Worm (Caenorhabditis elegans) whole organism, young adult: ENCODE measurements around the gene T26H5.8.
A peak's percentile ranks its signal among the peaks of the same experiment; 100 is the strongest.

Experiments used
- B0261.1 ChIP-seq: sonication (generic microtip); optimal IDR thresholded peaks from 2 replicates; lab custom pipeline; 2016; ENCODE audit warnings: mild to moderate bottlenecking, missing genetic modification characterization, moderate library complexity, missing compliant biosample characterization
- F10E7.11 ChIP-seq: sonication (generic microtip); optimal IDR thresholded peaks from 2 replicates; lab custom pipeline; 2017; ENCODE audit warnings: mild to moderate bottlenecking, missing genetic modification characterization, moderate library complexity, missing compliant biosample characterization
- F57C9.4 ChIP-seq: sonication (generic microtip); optimal IDR thresholded peaks from 2 replicates; lab custom pipeline; 2017; ENCODE audit warnings: mild to moderate bottlenecking, missing genetic modification characterization, missing compliant biosample characterization
- K12H6.12 ChIP-seq: fragments of 200-800 bp; sonication (Bioruptor generic); optimal IDR thresholded peaks from 2 replicates; lab custom pipeline; 2018; ENCODE audit warnings: mild to moderate bottlenecking, missing genetic modification characterization, missing compliant biosample characterization
- T07F8.4 ChIP-seq: sonication (generic microtip); optimal IDR thresholded peaks from 2 replicates; lab custom pipeline; 2016; ENCODE audit warnings: mild to moderate bottlenecking, missing genetic modification characterization, moderate library complexity, missing compliant biosample characterization
- T26A5.8 ChIP-seq: sonication (generic microtip); optimal IDR thresholded peaks from 2 replicates; lab custom pipeline; 2016; ENCODE audit warnings: missing genetic modification characterization, missing compliant biosample characterization
- Y56A3A.18 ChIP-seq: fragments of 200-800 bp; sonication (Bioruptor generic); IDR thresholded peaks from 2 replicates; pipeline ENCODE4 v1.3.6; 2022; ENCODE audit warnings: missing genetic modification reagents, missing genetic modification characterization, missing compliant biosample characterization
- Y95B8A.8 ChIP-seq: fragments of 200-800 bp; sonication (Bioruptor generic); IDR thresholded peaks from 2 replicates; pipeline ENCODE4 v1.3.6; 2022; ENCODE audit warnings: missing genetic modification reagents, missing genetic modification characterization, missing compliant biosample characterization
- ama-1 ChIP-seq, 3 experiments: fragments of 150-350 bp in 1 of 3; sonication (generic microtip) in 2 of 3; optimal IDR thresholded peaks; 2 replicates each; lab custom pipeline; 2014 to 2018; ENCODE audit warnings: missing biosample characterization in 2 of 3, missing genetic modification characterization in 2 of 3, missing genetic modification reagents in 2 of 3
- aptf-3 ChIP-seq: fragments of 200-800 bp; sonication (Bioruptor generic); IDR thresholded peaks from 2 replicates; pipeline ENCODE4 v1.3.6; 2022; ENCODE audit warnings: missing genetic modification characterization, missing compliant biosample characterization
- atf-7 ChIP-seq: sonication (generic microtip); optimal IDR thresholded peaks from 2 replicates; lab custom pipeline; 2017; ENCODE audit warnings: mild to moderate bottlenecking, missing genetic modification characterization, missing compliant biosample characterization
- attf-5 ChIP-seq: fragments of 200-800 bp; sonication (Bioruptor generic); optimal IDR thresholded peaks from 2 replicates; lab custom pipeline; 2018; ENCODE audit warnings: mild to moderate bottlenecking, missing genetic modification characterization, missing compliant biosample characterization
- attf-6 ChIP-seq: fragments of 200-800 bp; sonication (Bioruptor generic); IDR thresholded peaks from 2 replicates; pipeline ENCODE4 v1.3.6; 2022; ENCODE audit warnings: missing genetic modification reagents, missing genetic modification characterization, missing compliant biosample characterization
- cebp-1 ChIP-seq, 2 experiments: fragments of 200-800 bp in 1 of 2; sonication (Bioruptor generic) in 1 of 2; sonication (generic microtip) in 1 of 2; IDR thresholded peaks in 1 of 2; optimal IDR thresholded peaks in 1 of 2; 2 replicates each; pipeline versions ENCODE4 v1.3.6 to Lab custom; 2017 to 2022; ENCODE audit warnings: missing compliant biosample characterization in 2 of 2, missing genetic modification characterization in 2 of 2, mild to moderate bottlenecking in 1 of 2, missing genetic modification reagents in 1 of 2, moderate library complexity in 1 of 2
- ceh-40 ChIP-seq: fragments of 200-800 bp; sonication (Bioruptor generic); IDR thresholded peaks from 2 replicates; pipeline ENCODE4 v1.3.6; 2022; ENCODE audit warnings: missing genetic modification characterization, missing compliant biosample characterization
- die-1 ChIP-seq: sonication (generic microtip); optimal IDR thresholded peaks from 2 replicates; lab custom pipeline; 2016; ENCODE audit warnings: missing genotype, mild to moderate bottlenecking, missing genetic modification characterization, missing compliant biosample characterization
- dox-1 ChIP-seq: fragments of 200-800 bp; sonication (Bioruptor generic); IDR thresholded peaks from 2 replicates; pipeline ENCODE4 v1.3.6; 2022; ENCODE audit warnings: missing genetic modification reagents, missing genetic modification characterization, missing compliant biosample characterization
- egrh-3 ChIP-seq: fragments of 200-800 bp; sonication (Bioruptor generic); IDR thresholded peaks from 2 replicates; pipeline ENCODE4 v1.3.6; 2022; ENCODE audit warnings: missing genetic modification reagents, missing genetic modification characterization, missing compliant biosample characterization
- ekl-4 ChIP-seq: fragments of 200-800 bp; sonication (Bioruptor generic); IDR thresholded peaks from 2 replicates; pipeline ENCODE4 v1.3.6; 2022; ENCODE audit warnings: missing genetic modification reagents, missing genetic modification characterization, missing compliant biosample characterization
- hlh-12 ChIP-seq: sonication (generic microtip); optimal IDR thresholded peaks from 2 replicates; lab custom pipeline; 2016; ENCODE audit warnings: missing genetic modification characterization, missing compliant biosample characterization
- hmg-1.2 ChIP-seq: fragments of 200-800 bp; sonication (Bioruptor generic); IDR thresholded peaks from 2 replicates; pipeline ENCODE4 v1.3.6; 2022; ENCODE audit warnings: missing genetic modification reagents, missing genetic modification characterization, missing compliant biosample characterization
- hmg-20 ChIP-seq: fragments of 200-800 bp; sonication (Bioruptor generic); IDR thresholded peaks from 2 replicates; pipeline ENCODE4 v1.3.6; 2022; ENCODE audit warnings: missing genetic modification reagents, missing genetic modification characterization, missing compliant biosample characterization
- hsf-1 ChIP-seq: fragments of 200-800 bp; sonication (Bioruptor generic); IDR thresholded peaks from 2 replicates; pipeline ENCODE4 v1.3.6; 2022; ENCODE audit warnings: missing genetic modification reagents, missing genetic modification characterization, missing compliant biosample characterization
- lag-1 ChIP-seq: fragments of 200-800 bp; sonication (Bioruptor generic); IDR thresholded peaks from 2 replicates; pipeline ENCODE4 v1.3.6; 2022; ENCODE audit warnings: missing genetic modification reagents, missing genetic modification characterization, missing compliant biosample characterization
- lin-26 ChIP-seq: fragments of 200-800 bp; sonication (Bioruptor generic); IDR thresholded peaks from 2 replicates; pipeline ENCODE4 v1.3.6; 2022; ENCODE audit warnings: missing genetic modification reagents, missing genetic modification characterization, missing compliant biosample characterization
- lin-35 ChIP-seq, 3 experiments: fragments of 150-350 bp in 2 of 3; sonication (generic microtip) in 1 of 3; optimal IDR thresholded peaks; 2 replicates each; lab custom pipeline; 2014 to 2018; ENCODE audit warnings: missing biosample characterization in 3 of 3, missing genetic modification characterization in 3 of 3, missing genetic modification reagents in 3 of 3
- lsy-27 ChIP-seq: sonication (generic microtip); optimal IDR thresholded peaks from 2 replicates; lab custom pipeline; 2017; ENCODE audit warnings: missing genetic modification characterization, mild to moderate bottlenecking, missing compliant biosample characterization, antibody characterized with exemption, missing genotype, borderline replicate concordance; ENCODE audit not compliant: insufficient read depth
- madf-10 ChIP-seq: sonication (generic microtip); optimal IDR thresholded peaks from 2 replicates; lab custom pipeline; 2016; ENCODE audit warnings: mild to moderate bottlenecking, missing genetic modification characterization, missing compliant biosample characterization
- madf-6 ChIP-seq: fragments of 200-800 bp; sonication (Bioruptor generic); IDR thresholded peaks from 2 replicates; pipeline ENCODE4 v1.3.6; 2022; ENCODE audit warnings: missing genetic modification reagents, missing genetic modification characterization, missing compliant biosample characterization
- mcd-1 ChIP-seq: fragments of 200-800 bp; sonication (Bioruptor generic); IDR thresholded peaks from 2 replicates; pipeline ENCODE4 v1.3.6; 2022; ENCODE audit warnings: missing genetic modification reagents, missing genetic modification characterization, missing compliant biosample characterization
- nfya-1 ChIP-seq: sonication (generic microtip); optimal IDR thresholded peaks from 2 replicates; lab custom pipeline; 2017; ENCODE audit warnings: antibody characterized with exemption, missing compliant biosample characterization, missing genetic modification characterization, borderline replicate concordance; ENCODE audit not compliant: insufficient read depth
- pbrm-1 ChIP-seq: fragments of 200-800 bp; sonication (Bioruptor generic); IDR thresholded peaks from 2 replicates; pipeline ENCODE4 v1.3.6; 2022; ENCODE audit warnings: missing genetic modification reagents, missing genetic modification characterization, missing compliant biosample characterization
- repo-1 ChIP-seq: sonication (generic microtip); optimal IDR thresholded peaks from 2 replicates; lab custom pipeline; 2017; ENCODE audit warnings: mild to moderate bottlenecking, missing genetic modification characterization, missing compliant biosample characterization
- rpc-1 ChIP-seq, 2 experiments: fragments of 150-350 bp in 1 of 2; sonication (generic microtip) in 1 of 2; optimal IDR thresholded peaks; 2 replicates each; lab custom pipeline; 2014 to 2018; ENCODE audit warnings: missing biosample characterization in 1 of 2, missing genetic modification characterization in 1 of 2, missing genetic modification reagents in 1 of 2, missing genotype in 1 of 2
- snpc-4 ChIP-seq, 5 experiments: fragments of 150-350 bp in 1 of 5; sonication (generic microtip) in 4 of 5; optimal IDR thresholded peaks; 2 replicates each; lab custom pipeline; 2014 to 2018; ENCODE audit warnings: missing genetic modification characterization in 5 of 5, missing biosample characterization in 3 of 5, antibody characterized with exemption in 2 of 5, mild to moderate bottlenecking in 2 of 5, missing compliant biosample characterization in 2 of 5, missing genotype in 2 of 5, moderate library complexity in 2 of 5, missing genetic modification reagents in 1 of 5
- tbp1 ChIP-seq: fragments of 200-800 bp; sonication (Bioruptor generic); optimal IDR thresholded peaks from 2 replicates; lab custom pipeline; 2018; ENCODE audit warnings: mild to moderate bottlenecking, missing genetic modification characterization, missing compliant biosample characterization
- tbx-9 ChIP-seq: sonication (generic microtip); optimal IDR thresholded peaks from 2 replicates; lab custom pipeline; 2016; ENCODE audit warnings: borderline replicate concordance, missing genetic modification characterization, inconsistent platforms, missing compliant biosample characterization
- tlf-1 ChIP-seq: fragments of 200-800 bp; sonication (Bioruptor generic); optimal IDR thresholded peaks from 2 replicates; lab custom pipeline; 2018; ENCODE audit warnings: mild to moderate bottlenecking, missing genetic modification characterization, missing compliant biosample characterization
- xnd-1 ChIP-seq: sonication (generic microtip); optimal IDR thresholded peaks from 2 replicates; lab custom pipeline; 2016; ENCODE audit warnings: missing genotype, missing genetic modification reagents, missing genetic modification characterization, missing compliant biosample characterization
- ztf-18 ChIP-seq: sonication (generic microtip); optimal IDR thresholded peaks from 2 replicates; lab custom pipeline; 2016; ENCODE audit warnings: missing genotype, mild to moderate bottlenecking, missing genetic modification characterization, missing compliant biosample characterization
- ztf-22 ChIP-seq: fragments of 200-800 bp; sonication (Bioruptor generic); optimal IDR thresholded peaks from 2 replicates; lab custom pipeline; 2018; ENCODE audit warnings: mild to moderate bottlenecking, missing genetic modification characterization, moderate library complexity, missing compliant biosample characterization
- ztf-25 ChIP-seq: fragments of 200-800 bp; sonication (Bioruptor generic); IDR thresholded peaks from 2 replicates; pipeline ENCODE4 v1.3.6; 2022; ENCODE audit warnings: missing genetic modification reagents, missing genetic modification characterization, missing compliant biosample characterization
- ztf-26 ChIP-seq: sonication (generic microtip); optimal IDR thresholded peaks from 2 replicates; lab custom pipeline; 2017; ENCODE audit warnings: missing genetic modification characterization, missing compliant biosample characterization
- ztf-28 ChIP-seq: fragments of 200-800 bp; sonication (Bioruptor generic); IDR thresholded peaks from 2 replicates; pipeline ENCODE4 v1.3.6; 2022; ENCODE audit warnings: missing genetic modification reagents, missing genetic modification characterization, missing compliant biosample characterization
- ztf-6 ChIP-seq: fragments of 200-800 bp; sonication (Bioruptor generic); IDR thresholded peaks from 2 replicates; pipeline ENCODE4 v1.3.6; 2022; ENCODE audit warnings: missing genetic modification reagents, missing genetic modification characterization, missing compliant biosample characterization

The T26H5.8 gene

DNA sequence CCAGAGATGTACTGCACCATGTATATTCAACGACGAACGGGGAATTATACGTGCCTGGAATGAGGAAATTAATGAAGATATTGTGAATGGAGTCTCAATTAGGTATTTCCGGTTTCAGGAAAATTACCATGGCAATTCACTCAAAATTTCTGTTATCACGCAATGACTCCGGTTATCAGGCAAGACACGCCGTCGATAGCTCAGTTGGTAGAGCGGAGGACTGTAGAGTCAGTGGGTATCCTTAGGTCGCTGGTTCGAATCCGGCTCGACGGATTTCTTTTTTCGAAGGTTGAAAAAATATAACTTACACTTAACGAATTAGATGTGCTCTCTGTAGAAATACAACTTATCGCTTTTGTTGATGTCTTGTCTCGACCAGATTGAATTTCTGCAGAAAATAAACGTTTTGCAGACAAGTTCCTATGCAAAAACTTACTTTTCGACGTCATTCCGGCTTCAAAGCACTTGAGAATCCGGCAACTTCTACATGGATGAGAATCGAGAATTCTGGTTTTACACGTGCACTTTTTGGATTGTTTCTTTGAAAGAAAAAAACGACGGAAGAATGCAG, 48.1 kb upstream of the T26H5.8 start (continued):
- TF ChIP-seq rpc-1 (optimal IDR thresholded peaks at IDR 0.05; lab: Kevin White, UChicago): peak; percentile 60
- TF ChIP-seq rpc-1 (tag; optimal IDR thresholded peaks at IDR 0.05; lab: Kevin White, UChicago): peak; percentile 76
- TF ChIP-seq attf-6 (GFP tag; lab: Robert Waterston, UW): no peak
- TF ChIP-seq die-1 (tag; lab: Kevin White, UChicago): peak; percentile 59
- TF ChIP-seq repo-1 (tag; lab: Kevin White, UChicago): no peak
- no peak for TF ChIP-seq tbx-9 (tag; lab: Kevin White, UChicago)
- no peak for TF ChIP-seq ama-1 (optimal IDR thresholded peaks at IDR 0.05; lab: Kevin White, UChicago)
- TF ChIP-seq ama-1 (GFP tag; optimal IDR thresholded peaks at IDR 0.05; lab: Kevin White, UChicago): peak in 1 of 2 experiments; percentile 47
- TF ChIP-seq madf-6: peak; percentile 40; the same call in 1 of the 2 replicates
- peak; percentile 72 for TF ChIP-seq lin-26 (GFP tag; lab: Robert Waterston, UW)
- TF ChIP-seq lsy-27 (tag; lab: Kevin White, UChicago): no peak
- peak; percentile 29 for TF ChIP-seq ztf-18 (tag; lab: Kevin White, UChicago)
- no peak for TF ChIP-seq ekl-4 (GFP tag; lab: Robert Waterston, UW)
- no peak for TF ChIP-seq attf-5
- TF ChIP-seq ztf-28 (GFP tag; lab: Robert Waterston, UW): no peak
- TF ChIP-seq K12H6.12 (tag; lab: Kevin White, UChicago): no peak
- no peak for TF ChIP-seq nfya-1 (tag; lab: Kevin White, UChicago)
- TF ChIP-seq tbp1 (GFP tag; lab: Kevin White, UChicago): peak; percentile 86
- TF ChIP-seq Y95B8A.8: no peak
- TF ChIP-seq xnd-1: no peak
- no peak for TF ChIP-seq hlh-12 (tag; lab: Kevin White, UChicago)
- 0 out of 2 replicates have a peak, but pooled peaks have one; percentile 42 for TF ChIP-seq hsf-1
- no peak for TF ChIP-seq ztf-26 (tag; lab: Kevin White, UChicago)
- no peak for TF ChIP-seq ztf-6 (GFP tag; lab: Robert Waterston, UW)
- TF ChIP-seq Y56A3A.18 (GFP tag; lab: Robert Waterston, UW): no peak
- TF ChIP-seq hmg-20 (GFP tag; lab: Robert Waterston, UW): no peak
- no peak for TF ChIP-seq T26A5.8 (tag; lab: Kevin White, UChicago)
- TF ChIP-seq snpc-4 (GFP tag; optimal IDR thresholded peaks at IDR 0.05; lab: Kevin White, UChicago): peak; percentile 11
- TF ChIP-seq snpc-4 (tag; optimal IDR thresholded peaks at IDR 0.05; lab: Kevin White, UChicago): no peak
- TF ChIP-seq T07F8.4 (tag; lab: Kevin White, UChicago): no peak
- TF ChIP-seq B0261.1 (tag; lab: Kevin White, UChicago): peak; percentile 53

DNA sequence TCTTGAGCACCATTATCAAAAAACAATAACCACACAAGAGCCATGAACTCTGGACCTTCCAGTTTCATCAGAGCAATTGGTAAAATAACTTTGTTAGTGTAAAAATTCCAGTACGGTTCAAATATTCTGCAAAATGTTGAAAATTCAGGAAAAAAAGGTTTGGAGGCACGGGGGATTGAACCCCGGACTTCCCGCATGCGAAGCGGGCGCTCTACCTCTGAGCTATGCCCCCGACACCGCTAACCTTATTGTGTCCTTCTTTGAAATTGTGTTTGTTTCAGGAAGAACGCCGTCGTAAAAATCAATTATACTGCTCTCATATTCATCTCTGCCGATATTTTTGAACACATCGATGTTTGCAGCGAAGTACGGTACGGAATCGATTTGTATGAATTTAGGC, 47.3 kb upstream of the T26H5.8 start:
- TF ChIP-seq atf-7 (tag; lab: Kevin White, UChicago) (no peak), madf-10 (no peak), dox-1 (GFP tag; lab: Robert Waterston, UW) (peak; percentile 35; the same call in 1 of the 2 replicates), aptf-3 (GFP tag; lab: Robert Waterston, UW) (no peak), F57C9.4 (tag; lab: Kevin White, UChicago) (no peak), Y95B8A.8 (no peak), ztf-28 (GFP tag; lab: Robert Waterston, UW) (no peak), pbrm-1 (peak; percentile 51; the same call in 1 of the 2 replicates), ztf-25 (no peak), hmg-1.2 (GFP tag; lab: Robert Waterston, UW) (peak; percentile 49), lin-35 (GFP tag; optimal IDR thresholded peaks at IDR 0.05; lab: Kevin White, UChicago) (no peak), F10E7.11 (tag; lab: Kevin White, UChicago) (no peak), ztf-6 (GFP tag; lab: Robert Waterston, UW) (no peak), nfya-1 (tag; lab: Kevin White, UChicago) (no peak), ztf-22 (GFP tag; lab: Kevin White, UChicago) (no peak), cebp-1 (GFP tag; IDR thresholded peaks at IDR 0.05; lab: Robert Waterston, UW) (no peak), cebp-1 (tag; optimal IDR thresholded peaks at IDR 0.05; lab: Kevin White, UChicago) (peak; percentile 25), ceh-40 (GFP tag; lab: Robert Waterston, UW) (no peak), tlf-1 (no peak), egrh-3 (GFP tag; lab: Robert Waterston, UW) (no peak), mcd-1 (GFP tag; lab: Robert Waterston, UW) (no peak), lag-1 (no peak)
